Worm (Caenorhabditis elegans) whole organism, L2 larva: Measurements from ENCODE around the gene C14A4.7.

Experiments used
- alr-1 ChIP-seq: fragments of 150-350 bp; optimal IDR thresholded peaks from 2 replicates; lab custom pipeline; 2014; ENCODE audit warnings: missing biosample characterization, missing genetic modification characterization
- ama-1 ChIP-seq: fragments of 150-350 bp; optimal IDR thresholded peaks from 2 replicates; lab custom pipeline; 2018; ENCODE audit warnings: inconsistent platforms
- ceh-82 ChIP-seq: fragments of 150-350 bp; optimal IDR thresholded peaks from 2 replicates; lab custom pipeline; 2014; ENCODE audit warnings: missing biosample characterization, missing genetic modification characterization
- egl-27 ChIP-seq: sonication (generic microtip); optimal IDR thresholded peaks from 3 replicates; lab custom pipeline; 2017; ENCODE audit warnings: missing biosample characterization, missing genetic modification reagents, missing genetic modification characterization
- mab-5 ChIP-seq: fragments of 150-350 bp; optimal IDR thresholded peaks from 2 replicates; lab custom pipeline; 2014; ENCODE audit warnings: missing biosample characterization, missing genetic modification characterization
- mdl-1 ChIP-seq, 2 experiments: fragments of 150-350 bp in 1 of 2; sonication (generic microtip) in 1 of 2; optimal IDR thresholded peaks; 2 replicates each; lab custom pipeline; 2017; ENCODE audit warnings: missing biosample characterization in 2 of 2, missing genetic modification characterization in 2 of 2
- nhr-12 ChIP-seq: fragments of 150-350 bp; optimal IDR thresholded peaks from 2 replicates; lab custom pipeline; 2014; ENCODE audit warnings: missing biosample characterization, missing genetic modification characterization
- nhr-237 ChIP-seq: fragments of 150-350 bp; optimal IDR thresholded peaks from 2 replicates; lab custom pipeline; 2014; ENCODE audit warnings: missing biosample characterization, missing genetic modification characterization
- nhr-77 ChIP-seq: fragments of 150-350 bp; optimal IDR thresholded peaks from 2 replicates; lab custom pipeline; 2014; ENCODE audit warnings: missing biosample characterization, missing genetic modification characterization
- snpc-4 ChIP-seq: fragments of 150-350 bp; optimal IDR thresholded peaks from 2 replicates; lab custom pipeline; 2014; ENCODE audit warnings: missing biosample characterization, missing genetic modification characterization
- unc-62 ChIP-seq: fragments of 150-350 bp; optimal IDR thresholded peaks from 2 replicates; lab custom pipeline; 2014; ENCODE audit warnings: missing biosample characterization, missing genetic modification reagents, missing genetic modification characterization
- zag-1 ChIP-seq: fragments of 150-350 bp; optimal IDR thresholded peaks from 2 replicates; lab custom pipeline; 2014; ENCODE audit warnings: missing biosample characterization, missing genetic modification characterization
- ztf-4 ChIP-seq: fragments of 150-350 bp; optimal IDR thresholded peaks from 2 replicates; lab custom pipeline; 2014; ENCODE audit warnings: missing biosample characterization, missing genetic modification characterization

- no peak for TF ChIP-seq zag-1
- peak in 1 of 2 experiments; percentile 50 for TF ChIP-seq mdl-1 (tag; optimal IDR thresholded peaks at IDR 0.05; lab: Kevin White, UChicago)
- no peak for TF ChIP-seq unc-62
- no peak for TF ChIP-seq nhr-12 (tag; lab: Kevin White, UChicago)
- TF ChIP-seq nhr-237: no peak
- no peak for TF ChIP-seq alr-1 (tag; lab: Kevin White, UChicago)
- peak; percentile 15 for TF ChIP-seq ama-1
- TF ChIP-seq egl-27 (tag; lab: Kevin White, UChicago): no peak
- no peak for TF ChIP-seq ceh-82
- peak; percentile 13 for TF ChIP-seq snpc-4
- TF ChIP-seq nhr-77 (tag; lab: Kevin White, UChicago): no peak
- TF ChIP-seq mab-5: no peak
- TF ChIP-seq ztf-4 (tag; lab: Kevin White, UChicago): peak; percentile 93
Observed at ce11 chrII:10557206-10557574, 39.2 kb downstream of the C14A4.7 start.
